Worm (Caenorhabditis elegans) whole organism, L4/young adult: ENCODE results near the gene algn-9.

Source experiments
- W03F9.2 ChIP-seq: fragments of 150-350 bp; optimal IDR thresholded peaks from 2 replicates; lab custom pipeline; 2014; ENCODE audit warnings: missing biosample characterization, missing genetic modification characterization
- dao-5 ChIP-seq: sonication (generic microtip); optimal IDR thresholded peaks from 2 replicates; lab custom pipeline; 2016; ENCODE audit warnings: missing genotype, missing genetic modification characterization, moderate library complexity, missing compliant biosample characterization
- him-1 ChIP-seq: sonication (generic microtip); optimal IDR thresholded peaks from 2 replicates; lab custom pipeline; 2016; ENCODE audit warnings: missing genotype, missing genetic modification reagents, missing genetic modification characterization, missing compliant biosample characterization

ce11 chrII:10580833-10581232, 3.3 kb upstream of the algn-9 start, which contains the start of gene dap-3:
- TF ChIP-seq him-1 (tag; lab: Kevin White, UChicago) (no peak), dao-5 (tag; lab: Kevin White, UChicago) (no peak), W03F9.2 (tag; lab: Kevin White, UChicago) (no peak)
